Fruit fly (Drosophila melanogaster) Kc167 (cell line): ENCODE results near the gene Rgl.

ENCODE experiments used
- Myc ChIP-seq: fragments of >200 bp; optimal IDR thresholded peaks from 2 replicates; lab custom pipeline; 2017; ENCODE audit warnings: missing external identifiers
- Sin3A ChIP-seq: fragments of >200 bp; optimal IDR thresholded peaks from 2 replicates; lab custom pipeline; 2018; ENCODE audit warnings: missing external identifiers
- h ChIP-seq: fragments of >200 bp; optimal IDR thresholded peaks from 3 replicates; lab custom pipeline; 2018; ENCODE audit warnings: missing external identifiers
- insv ChIP-seq: fragments of >200 bp; optimal IDR thresholded peaks from 3 replicates; lab custom pipeline; 2018; ENCODE audit warnings: missing external identifiers
- psq ChIP-seq: fragments of >200 bp; optimal IDR thresholded peaks from 2 replicates; lab custom pipeline; 2017; ENCODE audit warnings: missing external identifiers
- ttk ChIP-seq: sonication (Bioruptor generic); optimal IDR thresholded peaks from 2 replicates; lab custom pipeline; 2017; ENCODE audit warnings: missing external identifiers

Rgl gene

dm6 chr3L:13918774-13919173, 6.4 kb downstream of the Rgl start:
- TF ChIP-seq Myc (lab: Kevin White, UChicago), result no peak
- TF ChIP-seq h (lab: Kevin White, UChicago), result no peak
- no peak for TF ChIP-seq insv
- no peak for TF ChIP-seq ttk (lab: Kevin White, UChicago)
- TF ChIP-seq psq (lab: Kevin White, UChicago), result no peak
- TF ChIP-seq Sin3A, result no peak

- TF ChIP-seq insv (no peak), ttk (lab: Kevin White, UChicago) (no peak), Myc (lab: Kevin White, UChicago) (no peak), psq (lab: Kevin White, UChicago) (no peak), h (lab: Kevin White, UChicago) (no peak), Sin3A (no peak)
These were observed 7.4 kb downstream of the Rgl start for dm6 chr3L:13917589-13918198.

dm6 chr3L:13914573-13914972, 10.6 kb downstream of the Rgl start:
- TF ChIP-seq Myc (lab: Kevin White, UChicago) (no peak), Sin3A (no peak), psq (lab: Kevin White, UChicago) (no peak), h (lab: Kevin White, UChicago) (no peak), insv (no peak), ttk (lab: Kevin White, UChicago) (no peak)

dm6 chr3L:13912777-13913176, 12.4 kb downstream of the Rgl start:
- TF ChIP-seq h (lab: Kevin White, UChicago), result no peak
- no peak for TF ChIP-seq Myc (lab: Kevin White, UChicago)
- TF ChIP-seq psq (lab: Kevin White, UChicago), result no peak

dm6 chr3L:13911649-13912260, 13.4 kb downstream of the Rgl start:
- no peak for TF ChIP-seq ttk (lab: Kevin White, UChicago)
- no peak for TF ChIP-seq h (lab: Kevin White, UChicago)
- TF ChIP-seq psq (lab: Kevin White, UChicago), result no peak
- no peak for TF ChIP-seq insv
- no peak for TF ChIP-seq Sin3A
- TF ChIP-seq Myc (lab: Kevin White, UChicago), result no peak

dm6 chr3L:13905515-13905914, 19.6 kb downstream of the Rgl start:
- no peak for TF ChIP-seq Myc (lab: Kevin White, UChicago)

dm6 chr3L:13904426-13904825, 20.7 kb downstream of the Rgl start:
- TF ChIP-seq h (lab: Kevin White, UChicago) (no peak), Myc (lab: Kevin White, UChicago) (no peak), Sin3A (no peak), insv (no peak), psq (lab: Kevin White, UChicago) (no peak), ttk (lab: Kevin White, UChicago) (no peak)

dm6 chr3L:13904021-13904325, 21.2 kb downstream of the Rgl start:
- TF ChIP-seq h (lab: Kevin White, UChicago) (no peak), insv (no peak), Myc (lab: Kevin White, UChicago) (no peak)

- TF ChIP-seq Sin3A (no peak), ttk (lab: Kevin White, UChicago) (no peak), h (lab: Kevin White, UChicago) (no peak), insv (no peak)
These were observed 21.7 kb downstream of the Rgl start, which contains the start of gene dysc for dm6 chr3L:13903186-13904020. dysc (minus strand) TSS chr3L:13903236.

dm6 chr3L:13900635-13901034, 24.5 kb downstream of the Rgl start:
- TF ChIP-seq insv, result no peak
- no peak for TF ChIP-seq psq (lab: Kevin White, UChicago)
- TF ChIP-seq ttk (lab: Kevin White, UChicago), result no peak
- no peak for TF ChIP-seq h (lab: Kevin White, UChicago)

dm6 chr3L:13887092-13887491, 38.0 kb downstream of the Rgl start:
- no peak for TF ChIP-seq Myc (lab: Kevin White, UChicago)
- no peak for TF ChIP-seq psq (lab: Kevin White, UChicago)
- TF ChIP-seq insv, result no peak
- no peak for TF ChIP-seq ttk (lab: Kevin White, UChicago)
- TF ChIP-seq Sin3A, result no peak
- TF ChIP-seq h (lab: Kevin White, UChicago), result no peak

- TF ChIP-seq psq (lab: Kevin White, UChicago) (no peak), insv (no peak), h (lab: Kevin White, UChicago) (no peak)
These were observed 40.6 kb downstream of the Rgl start for dm6 chr3L:13884460-13885056.
